Fruit fly (Drosophila melanogaster): ENCODE measurements around the gene ine.

The ine gene

DNA sequence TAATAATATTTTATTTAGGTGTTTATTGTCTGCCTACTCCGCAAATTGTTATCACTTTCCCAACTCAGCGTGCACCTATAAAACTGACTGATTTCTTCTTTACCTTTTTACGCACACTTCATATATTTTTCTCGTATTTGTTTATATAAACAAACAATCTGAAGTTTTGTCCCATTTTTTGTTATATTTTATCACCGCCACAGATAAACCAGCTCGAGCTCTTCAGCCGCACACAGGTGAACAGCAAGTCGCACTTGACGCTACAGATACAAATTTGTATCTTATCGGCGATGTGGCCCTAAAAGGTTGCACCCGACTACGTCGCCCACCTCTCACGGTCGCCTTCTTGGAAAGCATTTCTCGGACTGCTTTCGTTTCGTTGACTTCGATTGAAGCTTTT, 1.4 kb downstream of the ine start (continued):
- TF ChIP-seq fru (optimal IDR thresholded peaks at IDR 0.05) (no peak), CG2116 (GFP tag; optimal IDR thresholded peaks at IDR 0.05) (no peak), CG10321 (GFP tag; IDR thresholded peaks at IDR 0.05) (no peak), CG16813 (GFP tag; IDR thresholded peaks at IDR 0.05; ENCODE audit: partially characterized antibody) (no peak), CG12071 (GFP tag; optimal IDR thresholded peaks at IDR 0.05) (peak; percentile 27), CG18262 (tag; optimal IDR thresholded peaks at IDR 0.05) (no peak), CG15269 (tag; optimal IDR thresholded peaks at IDR 0.05) (peak; percentile 6), CG2678 (tag; optimal IDR thresholded peaks at IDR 0.05) (peak; percentile 34), Fer2 (tag; optimal IDR thresholded peaks at IDR 0.05) (no peak), Ets97D (GFP tag; optimal IDR thresholded peaks at IDR 0.05) (no peak), HLH54F (GFP tag; optimal IDR thresholded peaks at IDR 0.05) (no peak), CG31388 (GFP tag; optimal IDR thresholded peaks at IDR 0.05) (no peak), lab (GFP tag; optimal IDR thresholded peaks at IDR 0.05) (peak; percentile 15), sd (tag; optimal IDR thresholded peaks at IDR 0.05) (no peak), salm (tag; optimal IDR thresholded peaks at IDR 0.05) (peak; percentile 30), zfh1 (GFP tag; IDR thresholded peaks at IDR 0.05) (no peak), Med (GFP tag) (peak; percentile 40), Dll (GFP tag; IDR thresholded peaks at IDR 0.05; ENCODE audit: partially characterized antibody) (no peak), mirr (GFP tag; optimal IDR thresholded peaks at IDR 0.05) (no peak), CG15601 (tag; optimal IDR thresholded peaks at IDR 0.05) (peak; percentile 15), CG13287 (GFP tag; IDR thresholded peaks at IDR 0.05; ENCODE audit: partially characterized antibody) (no peak), Asciz (GFP tag; optimal IDR thresholded peaks at IDR 0.05) (peak; percentile 36), CG3407 (GFP tag; optimal IDR thresholded peaks at IDR 0.05) (peak; percentile 28), Blimp-1 (GFP tag; optimal IDR thresholded peaks at IDR 0.05) (peak; percentile 24)

DNA sequence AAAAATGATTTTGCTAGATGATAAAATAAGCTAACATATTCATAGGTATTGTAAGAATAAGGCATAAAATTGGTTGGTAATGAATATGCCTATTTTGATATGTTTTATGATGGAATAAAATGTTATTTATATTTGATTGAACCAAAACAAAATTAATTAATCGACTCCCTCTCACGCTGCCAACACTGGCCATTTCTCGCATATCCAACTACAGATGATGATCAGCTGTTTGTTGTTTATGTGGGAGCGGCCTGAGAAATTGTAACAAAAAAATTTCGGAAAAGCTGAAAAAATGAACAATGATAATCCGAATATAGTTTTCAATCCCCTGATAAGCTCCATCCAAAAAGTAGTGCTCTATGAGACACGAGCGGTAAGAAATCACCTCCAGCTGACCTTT, 11.9 kb downstream of the ine start, which contains the start of gene FIG4:
TSS of gene FIG4 (plus strand) at position 229 of the 400 bp plus-strand sequence.
- TF ChIP-seq CG12236 (GFP tag; optimal IDR thresholded peaks at IDR 0.05) (no peak), CG1603 (tag; optimal IDR thresholded peaks at IDR 0.05) (peak; percentile 5), kni (GFP tag; optimal IDR thresholded peaks at IDR 0.05) (peak; percentile 10), Opbp (GFP tag; IDR thresholded peaks at IDR 0.05; ENCODE audit: partially characterized antibody) (peak; percentile 54; the same call in 1 of the 3 replicates), CG10321 (GFP tag; IDR thresholded peaks at IDR 0.05) (no peak), CG5953 (GFP tag; IDR thresholded peaks at IDR 0.05) (no peak), grn (GFP tag; optimal IDR thresholded peaks at IDR 0.05) (no peak), Bdp1 (GFP tag; optimal IDR thresholded peaks at IDR 0.05) (no peak), CG2129 (GFP tag; IDR thresholded peaks at IDR 0.05; ENCODE audit: partially characterized antibody) (peak; percentile 82), tap (tag; optimal IDR thresholded peaks at IDR 0.05) (no peak), amos (GFP tag; IDR thresholded peaks at IDR 0.05; ENCODE audit: partially characterized antibody) (peak; percentile 57), CG2116 (GFP tag; optimal IDR thresholded peaks at IDR 0.05) (peak; percentile 13), fd3F (GFP tag; optimal IDR thresholded peaks at IDR 0.05) (no peak), CG16815 (GFP tag; optimal IDR thresholded peaks at IDR 0.05) (no peak), CG34224 (GFP tag; IDR thresholded peaks at IDR 0.05; ENCODE audit: partially characterized antibody) (peak; percentile 87), CG3065 (GFP tag; optimal IDR thresholded peaks at IDR 0.05) (no peak), CG3407 (GFP tag; optimal IDR thresholded peaks at IDR 0.05) (no peak), Sry-δ (GFP tag; optimal IDR thresholded peaks at IDR 0.05) (peak; percentile 36), schlank (tag; optimal IDR thresholded peaks at IDR 0.05) (no peak), CG2120 (GFP tag; optimal IDR thresholded peaks at IDR 0.05) (peak; percentile 1), Hr39 (optimal IDR thresholded peaks at IDR 0.05) (no peak), CG7928 (GFP tag; optimal IDR thresholded peaks at IDR 0.05) (no peak), Dip2 (GFP tag; IDR thresholded peaks at IDR 0.05) (no peak), sna (GFP tag; IDR thresholded peaks at IDR 0.05; ENCODE audit: partially characterized antibody) (peak; percentile 84), gt (GFP tag; IDR thresholded peaks at IDR 0.05) (no peak), nerfin-2 (GFP tag; IDR thresholded peaks at IDR 0.05; ENCODE audit: partially characterized antibody) (no peak), grau (tag; optimal IDR thresholded peaks at IDR 0.05) (peak; percentile 10), ttk (GFP tag; IDR thresholded peaks at IDR 0.05) (no peak), salm (tag; optimal IDR thresholded peaks at IDR 0.05) (no peak), Dll (GFP tag; IDR thresholded peaks at IDR 0.05; ENCODE audit: partially characterized antibody) (peak; percentile 92), inv (GFP tag; IDR thresholded peaks at IDR 0.05; ENCODE audit: partially characterized antibody) (peak; percentile 48)
